Worm (Caenorhabditis elegans): ENCODE data around the gene F32D8.8.

Gene F32D8.8

ce11 chrV:10938739-10939138, 36.2 kb upstream of the F32D8.8 start, which contains the start of gene F17C11.11 (continued):
- TF ChIP-seq ceh-58 (GFP tag; IDR thresholded peaks at IDR 0.05) (no peak), ztf-22 (GFP tag; optimal IDR thresholded peaks at IDR 0.05) (no peak), D2030.7 (GFP tag; IDR thresholded peaks at IDR 0.05) (no peak), F39B2.1 (GFP tag; IDR thresholded peaks at IDR 0.05) (no peak), lsl-1 (GFP tag; optimal IDR thresholded peaks at IDR 0.05) (no peak), F33H1.4 (GFP tag; IDR thresholded peaks at IDR 0.05) (no peak), nfya-1 (tag; optimal IDR thresholded peaks at IDR 0.05; ENCODE audit: borderline replicate concordance, insufficient read depth) (no peak), nfya-2 (GFP tag; IDR thresholded peaks at IDR 0.05) (no peak), nhr-80 (tag; optimal IDR thresholded peaks at IDR 0.05) (peak; percentile 80)

ce11 chrV:10937294-10937693, 34.7 kb upstream of the F32D8.8 start:
- peak; percentile 4 for TF ChIP-seq nhr-90 (tag; optimal IDR thresholded peaks at IDR 0.05)
- no peak for TF ChIP-seq ekl-4 (GFP tag; IDR thresholded peaks at IDR 0.05)
- TF ChIP-seq lir-1 (GFP tag; conservative IDR thresholded peaks at IDR 0.05), result no peak
- peak; percentile 21 for TF ChIP-seq repo-1 (tag; optimal IDR thresholded peaks at IDR 0.05)
- peak; percentile 37 for TF ChIP-seq ama-1 (optimal IDR thresholded peaks at IDR 0.05)
- peak in 1 of 2 experiments; percentile 10 for TF ChIP-seq ama-1 (GFP tag; optimal IDR thresholded peaks at IDR 0.05)
- peak; percentile 2 for TF ChIP-seq tbp1 (GFP tag; optimal IDR thresholded peaks at IDR 0.05)
- peak; percentile 80 for TF ChIP-seq nfyb-1 (GFP tag; IDR thresholded peaks at IDR 0.05)
- peak; percentile 33 for TF ChIP-seq C06A6.2 (GFP tag; conservative IDR thresholded peaks at IDR 0.05)
- TF ChIP-seq madf-3 (GFP tag; IDR thresholded peaks at IDR 0.05), result no peak
- 0 out of 2 replicates have a peak, but pooled peaks have one; percentile 21 for TF ChIP-seq mcd-1 (GFP tag; IDR thresholded peaks at IDR 0.05)
- no peak for TF ChIP-seq rcor-1 (GFP tag; IDR thresholded peaks at IDR 0.05)
- TF ChIP-seq somi-1 (GFP tag; optimal IDR thresholded peaks at IDR 0.05), result peak; percentile 50
- no peak for TF ChIP-seq gei-17 (GFP tag; optimal IDR thresholded peaks at IDR 0.05)
- no peak for TF ChIP-seq F57C9.4 (tag; optimal IDR thresholded peaks at IDR 0.05)
- peak in 1 of 3 experiments; percentile 52 for TF ChIP-seq lin-35 (GFP tag; optimal IDR thresholded peaks at IDR 0.05)
- TF ChIP-seq lin-40 (tag; optimal IDR thresholded peaks at IDR 0.05), result peak; percentile 33
- no peak for TF ChIP-seq tlf-1 (GFP tag; optimal IDR thresholded peaks at IDR 0.05)
- TF ChIP-seq F57A8.1 (GFP tag; optimal IDR thresholded peaks at IDR 0.05), result no peak
- peak; percentile 54; the same call in 1 of the 2 replicates for TF ChIP-seq cebp-1 (GFP tag; IDR thresholded peaks at IDR 0.05)
- TF ChIP-seq cebp-1 (tag; optimal IDR thresholded peaks at IDR 0.05), result peak; percentile 51

- TF ChIP-seq nhr-80 (tag; optimal IDR thresholded peaks at IDR 0.05), result peak; percentile 66
- TF ChIP-seq snpc-1.1 (tag; optimal IDR thresholded peaks at IDR 0.05; ENCODE audit: insufficient read depth), result no peak
These were observed 34.1 kb upstream of the F32D8.8 start, which contains the start of gene F17C11.12 for ce11 chrV:10936681-10937080. Gene F17C11.12, minus strand, starts transcription at chrV:10936920.

- no peak for TF ChIP-seq snpc-3.4 (tag; optimal IDR thresholded peaks at IDR 0.05)
- TF ChIP-seq nhr-80 (tag; optimal IDR thresholded peaks at IDR 0.05), result peak; percentile 92
These were observed 29.8 kb upstream of the F32D8.8 start, which contains the start of gene F58B4.5 for ce11 chrV:10932411-10932810. Gene F58B4.5, plus strand, starts transcription at chrV:10932693.

- no peak for TF ChIP-seq ceh-58 (GFP tag; IDR thresholded peaks at IDR 0.05)
These were observed 28.6 kb upstream of the F32D8.8 start, which contains the start of gene scvp-1 for ce11 chrV:10931189-10931588. Gene scvp-1, minus strand, starts transcription at chrV:10931289.
